ENCODE assay signal across 2 fruit fly cellular contexts in genomic region chr3R:22182939-22183338, dm6.
TF ChIP-seq lines count a peak whose summit lies in the region.

No protein-coding gene starts in this region.

TF ChIP-seq in whole organism, prepupa, 60 proteins besides CTCF, POLR2A, EP300 and RAD21:
- no peak for TF ChIP-seq CG6854 (GFP tag; optimal IDR thresholded peaks at IDR 0.05; lab: Kevin White, UChicago)
- TF ChIP-seq Met (GFP tag; optimal IDR thresholded peaks at IDR 0.05; lab: Kevin White, UChicago): no peak
- TF ChIP-seq CG8632 (GFP tag; optimal IDR thresholded peaks at IDR 0.05; lab: Kevin White, UChicago): no peak
- TF ChIP-seq Hr38 (GFP tag; optimal IDR thresholded peaks at IDR 0.05; lab: Kevin White, UChicago): no peak
- no peak for TF ChIP-seq OdsH (GFP tag; optimal IDR thresholded peaks at IDR 0.05; lab: Kevin White, UChicago)
- peak; percentile 93 for TF ChIP-seq dsx (GFP tag; optimal IDR thresholded peaks at IDR 0.05; lab: Kevin White, UChicago; ENCODE audit: poor library complexity, severe bottlenecking)
- TF ChIP-seq CG31627 (GFP tag; optimal IDR thresholded peaks at IDR 0.05; lab: Kevin White, UChicago): no peak
- TF ChIP-seq CG10669 (GFP tag; optimal IDR thresholded peaks at IDR 0.05; lab: Kevin White, UChicago): no peak
- TF ChIP-seq CG6163 (GFP tag; IDR thresholded peaks at IDR 0.05; lab: Robert Waterston, UW): no peak

TF ChIP-seq in whole organism, pupa, 21 proteins besides CTCF, POLR2A, EP300 and RAD21:
- TF ChIP-seq Pif1B (GFP tag; optimal IDR thresholded peaks at IDR 0.05; lab: Kevin White, UChicago) (no peak), CG14655 (GFP tag; optimal IDR thresholded peaks at IDR 0.05; lab: Kevin White, UChicago) (no peak), EcR (GFP tag; optimal IDR thresholded peaks at IDR 0.05; lab: Kevin White, UChicago) (peak; percentile 1), CG12605 (GFP tag; IDR thresholded peaks at IDR 0.05; lab: Robert Waterston, UW) (no peak)
TF ChIP-seq in whole organism, pupa: peak in this region for 1.
